Fruit fly (Drosophila melanogaster) whole organism, embryonic: ENCODE data around the gene NT1.

Source experiments
- Atf-2 ChIP-seq: fragments of 200-800 bp; sonication (Bioruptor generic); optimal IDR thresholded peaks from 2 replicates; lab custom pipeline; 2016; ENCODE audit warnings: missing biosample characterization, missing genetic modification characterization
- B-H2 ChIP-seq: fragments of 200-800 bp; sonication (Bioruptor generic); optimal IDR thresholded peaks from 2 replicates; lab custom pipeline; 2018; ENCODE audit warnings: missing biosample characterization, mild to moderate bottlenecking, missing genetic modification characterization
- CG12071 ChIP-seq: fragments of 200-800 bp; sonication (Bioruptor generic); optimal IDR thresholded peaks from 3 replicates; lab custom pipeline; 2018; ENCODE audit warnings: missing biosample characterization, mild to moderate bottlenecking, missing genetic modification characterization
- CG13624 ChIP-seq: fragments of 200-800 bp; sonication (Bioruptor generic); optimal IDR thresholded peaks from 2 replicates; lab custom pipeline; 2016; ENCODE audit warnings: missing biosample characterization, missing genetic modification characterization
- CG14014 ChIP-seq: fragments of 200-800 bp; sonication (Bioruptor generic); IDR thresholded peaks from 2 replicates; pipeline ENCODE4 v1.3.6; 2022; ENCODE audit warnings: missing biosample characterization, missing genetic modification characterization
- CG16779 ChIP-seq: fragments of 200-800 bp; sonication (Bioruptor generic); IDR thresholded peaks from 2 replicates; pipeline ENCODE4 v1.3.6; 2022; ENCODE audit warnings: missing biosample characterization, missing genetic modification characterization
- CG17328 ChIP-seq: fragments of 200-800 bp; sonication (Bioruptor generic); IDR thresholded peaks from 2 replicates; pipeline ENCODE4 v1.3.6; 2022; ENCODE audit warnings: missing biosample characterization, missing genetic modification characterization
- CG17359 ChIP-seq: fragments of 200-800 bp; sonication (Bioruptor generic); optimal IDR thresholded peaks from 3 replicates; lab custom pipeline; 2018; ENCODE audit warnings: missing biosample characterization, mild to moderate bottlenecking, missing genetic modification characterization, moderate library complexity
- CG17361 ChIP-seq: fragments of 200-800 bp; sonication (Bioruptor generic); IDR thresholded peaks from 3 replicates; pipeline ENCODE4 v1.3.6; 2022; ENCODE audit warnings: missing biosample characterization, missing genetic modification characterization
- CG1792 ChIP-seq: fragments of 200-800 bp; sonication (Bioruptor generic); optimal IDR thresholded peaks from 2 replicates; lab custom pipeline; 2016; ENCODE audit warnings: missing biosample characterization, missing genetic modification characterization
- CG18476 ChIP-seq: fragments of 200-800 bp; sonication (Bioruptor generic); optimal IDR thresholded peaks from 2 replicates; lab custom pipeline; 2016; ENCODE audit warnings: missing biosample characterization, mild to moderate bottlenecking, missing genetic modification characterization
- CG2116 ChIP-seq: fragments of 200-800 bp; sonication (Bioruptor generic); optimal IDR thresholded peaks from 3 replicates; lab custom pipeline; 2018; ENCODE audit warnings: missing biosample characterization, mild to moderate bottlenecking, missing genetic modification characterization
- CG30431 ChIP-seq: fragments of 200-800 bp; sonication (Bioruptor generic); optimal IDR thresholded peaks from 2 replicates; lab custom pipeline; 2017; ENCODE audit warnings: missing biosample characterization, missing genetic modification characterization
- CG32767 ChIP-seq: fragments of 200-800 bp; sonication (Bioruptor generic); IDR thresholded peaks from 2 replicates; pipeline ENCODE4 v1.3.6; 2022; ENCODE audit warnings: missing biosample characterization, missing genetic modification characterization
- CG3281 ChIP-seq: fragments of 200-800 bp; sonication (Bioruptor generic); optimal IDR thresholded peaks from 3 replicates; lab custom pipeline; 2017; ENCODE audit warnings: missing biosample characterization, mild to moderate bottlenecking, missing genetic modification characterization
- CG34224 ChIP-seq: fragments of 200-800 bp; sonication (Bioruptor generic); IDR thresholded peaks from 3 replicates; pipeline ENCODE4 v1.3.6; 2022; ENCODE audit warnings: missing biosample characterization, missing genetic modification characterization; ENCODE audit not compliant: partially characterized antibody
- CG4854 ChIP-seq: fragments of 200-800 bp; sonication (Bioruptor generic); optimal IDR thresholded peaks from 2 replicates; lab custom pipeline; 2016; ENCODE audit warnings: missing biosample characterization, missing genetic modification characterization, inconsistent platforms
- CG6683 ChIP-seq: fragments of 200-800 bp; sonication (Bioruptor generic); optimal IDR thresholded peaks from 2 replicates; lab custom pipeline; 2017; ENCODE audit warnings: missing biosample characterization, mild to moderate bottlenecking, missing genetic modification characterization, missing genetic modification reagents
- CG7963 ChIP-seq: fragments of 200-800 bp; sonication (Bioruptor generic); IDR thresholded peaks from 3 replicates; pipeline ENCODE4 v1.3.6; 2022; ENCODE audit warnings: missing biosample characterization, missing genetic modification characterization; ENCODE audit not compliant: partially characterized antibody
- CG8478 ChIP-seq: fragments of >200 bp; optimal IDR thresholded peaks from 2 replicates; lab custom pipeline; 2018
- CG9727 ChIP-seq: fragments of 200-800 bp; sonication (Bioruptor generic); optimal IDR thresholded peaks from 3 replicates; lab custom pipeline; 2017; ENCODE audit warnings: missing biosample characterization, mild to moderate bottlenecking, missing genetic modification characterization
- CG9797 ChIP-seq: fragments of 200-800 bp; sonication (Bioruptor generic); optimal IDR thresholded peaks from 3 replicates; lab custom pipeline; 2018; ENCODE audit warnings: missing biosample characterization, mild to moderate bottlenecking, missing genetic modification characterization
- D19A ChIP-seq: fragments of 200-800 bp; optimal IDR thresholded peaks from 3 replicates; lab custom pipeline; 2019; ENCODE audit warnings: missing biosample characterization, mild to moderate bottlenecking, missing genetic modification characterization, moderate library complexity
- Dip2 ChIP-seq: fragments of 200-800 bp; sonication (Bioruptor generic); IDR thresholded peaks from 2 replicates; pipeline ENCODE4 v1.3.6; 2022; ENCODE audit warnings: missing biosample characterization, missing genetic modification characterization
- E2f1 ChIP-seq: fragments of 200-800 bp; sonication (Bioruptor generic); IDR thresholded peaks from 2 replicates; pipeline ENCODE4 v1.3.6; 2022; ENCODE audit warnings: missing biosample characterization, missing genetic modification characterization
- Hsf ChIP-seq: fragments of 200-800 bp; sonication (Bioruptor generic); optimal IDR thresholded peaks from 3 replicates; lab custom pipeline; 2016; ENCODE audit warnings: missing biosample characterization, missing genetic modification characterization
- MTF-1 ChIP-seq: fragments of 200-800 bp; sonication (Bioruptor generic); optimal IDR thresholded peaks from 2 replicates; lab custom pipeline; 2018; ENCODE audit warnings: missing biosample characterization, mild to moderate bottlenecking, missing genetic modification characterization, borderline replicate concordance
- Myb ChIP-seq: fragments of 200-800 bp; sonication (Bioruptor generic); optimal IDR thresholded peaks from 2 replicates; lab custom pipeline; 2016; ENCODE audit warnings: missing biosample characterization, missing genetic modification characterization
- Nf-YC ChIP-seq: fragments of 200-800 bp; optimal IDR thresholded peaks from 3 replicates; lab custom pipeline; 2019; ENCODE audit warnings: missing biosample characterization, mild to moderate bottlenecking, missing genetic modification characterization, moderate library complexity
- NfI ChIP-seq: fragments of 200-800 bp; sonication (Bioruptor generic); optimal IDR thresholded peaks from 3 replicates; lab custom pipeline; 2018; ENCODE audit warnings: missing biosample characterization, mild to moderate bottlenecking, missing genetic modification characterization, moderate library complexity
- Oaz ChIP-seq: fragments of 200-800 bp; sonication (Bioruptor generic); IDR thresholded peaks from 2 replicates; pipeline ENCODE4 v1.3.6; 2022; ENCODE audit warnings: missing biosample characterization, missing genetic modification characterization
- Ptx1 ChIP-seq: fragments of 200-800 bp; sonication (Bioruptor generic); IDR thresholded peaks from 2 replicates; pipeline ENCODE4 v1.3.6; 2022; ENCODE audit warnings: missing biosample characterization, missing genetic modification characterization
- Sry-δ ChIP-seq: fragments of 200-800 bp; sonication (Bioruptor generic); optimal IDR thresholded peaks from 2 replicates; lab custom pipeline; 2016; ENCODE audit warnings: missing biosample characterization, missing genetic modification characterization
- ase ChIP-seq: fragments of 200-800 bp; sonication (Bioruptor generic); IDR thresholded peaks from 3 replicates; pipeline ENCODE4 v1.3.6; 2022; ENCODE audit warnings: missing biosample characterization, missing genetic modification characterization
- br ChIP-seq: fragments of >200 bp; optimal IDR thresholded peaks from 2 replicates; lab custom pipeline; 2017
- dm ChIP-seq: fragments of 200-800 bp; sonication (Bioruptor generic); optimal IDR thresholded peaks from 3 replicates; lab custom pipeline; 2016; ENCODE audit warnings: missing biosample characterization, missing genetic modification characterization
- gfzf ChIP-seq: fragments of 200-800 bp; sonication (Bioruptor generic); optimal IDR thresholded peaks from 2 replicates; lab custom pipeline; 2016; ENCODE audit warnings: missing biosample characterization, mild to moderate bottlenecking, missing genetic modification characterization, moderate library complexity
- gsb-n ChIP-seq: fragments of 200-800 bp; sonication (Bioruptor generic); optimal IDR thresholded peaks from 3 replicates; lab custom pipeline; 2018; ENCODE audit warnings: missing biosample characterization, mild to moderate bottlenecking, missing genetic modification characterization
- ham ChIP-seq: fragments of 200-800 bp; sonication (Bioruptor generic); IDR thresholded peaks from 2 replicates; pipeline ENCODE4 v1.3.6; 2022; ENCODE audit warnings: missing biosample characterization, missing genetic modification characterization
- hb ChIP-seq: fragments of 200-800 bp; sonication (Bioruptor generic); IDR thresholded peaks from 3 replicates; pipeline ENCODE4 v1.3.6; 2022; ENCODE audit warnings: missing biosample characterization, missing genetic modification characterization; ENCODE audit not compliant: partially characterized antibody
- lbe ChIP-seq: fragments of 200-800 bp; sonication (Bioruptor generic); optimal IDR thresholded peaks from 2 replicates; lab custom pipeline; 2016; ENCODE audit warnings: missing biosample characterization, mild to moderate bottlenecking, missing genetic modification characterization
- pros ChIP-seq: fragments of 200-800 bp; sonication (Bioruptor generic); optimal IDR thresholded peaks from 3 replicates; lab custom pipeline; 2019; ENCODE audit warnings: missing biosample characterization, mild to moderate bottlenecking, missing genetic modification characterization, moderate library complexity
- row ChIP-seq: fragments of 200-800 bp; sonication (Bioruptor generic); IDR thresholded peaks from 3 replicates; pipeline ENCODE4 v1.3.6; 2022; ENCODE audit warnings: missing biosample characterization, missing genetic modification characterization
- schlank ChIP-seq: fragments of 200-800 bp; sonication (Bioruptor generic); optimal IDR thresholded peaks from 2 replicates; lab custom pipeline; 2018; ENCODE audit warnings: missing biosample characterization, mild to moderate bottlenecking, missing genetic modification characterization
- sd ChIP-seq: fragments of 200-800 bp; sonication (Bioruptor generic); optimal IDR thresholded peaks from 3 replicates; lab custom pipeline; 2018; ENCODE audit warnings: missing biosample characterization, mild to moderate bottlenecking, missing genetic modification characterization, moderate library complexity
- sob ChIP-seq: fragments of 200-800 bp; sonication (Bioruptor generic); IDR thresholded peaks from 2 replicates; pipeline ENCODE4 v1.3.6; 2022; ENCODE audit warnings: missing biosample characterization, missing genetic modification characterization
- stc ChIP-seq: fragments of 200-800 bp; sonication (Bioruptor generic); IDR thresholded peaks from 2 replicates; pipeline ENCODE4 v1.3.6; 2022; ENCODE audit warnings: missing biosample characterization, missing genetic modification characterization
- stwl ChIP-seq: fragments of 200-800 bp; sonication (Bioruptor generic); optimal IDR thresholded peaks from 3 replicates; lab custom pipeline; 2018; ENCODE audit warnings: missing biosample characterization, mild to moderate bottlenecking, missing genetic modification characterization, moderate library complexity
- unc-4 ChIP-seq: fragments of 200-800 bp; sonication (Bioruptor generic); IDR thresholded peaks from 2 replicates; pipeline ENCODE4 v1.3.6; 2022; ENCODE audit warnings: missing biosample characterization, missing genetic modification characterization; ENCODE audit not compliant: partially characterized antibody
- wdn ChIP-seq: fragments of 200-800 bp; sonication (Bioruptor generic); IDR thresholded peaks from 2 replicates; pipeline ENCODE4 v1.3.6; 2022; ENCODE audit warnings: missing biosample characterization, missing genetic modification characterization

Gene NT1

DNA sequence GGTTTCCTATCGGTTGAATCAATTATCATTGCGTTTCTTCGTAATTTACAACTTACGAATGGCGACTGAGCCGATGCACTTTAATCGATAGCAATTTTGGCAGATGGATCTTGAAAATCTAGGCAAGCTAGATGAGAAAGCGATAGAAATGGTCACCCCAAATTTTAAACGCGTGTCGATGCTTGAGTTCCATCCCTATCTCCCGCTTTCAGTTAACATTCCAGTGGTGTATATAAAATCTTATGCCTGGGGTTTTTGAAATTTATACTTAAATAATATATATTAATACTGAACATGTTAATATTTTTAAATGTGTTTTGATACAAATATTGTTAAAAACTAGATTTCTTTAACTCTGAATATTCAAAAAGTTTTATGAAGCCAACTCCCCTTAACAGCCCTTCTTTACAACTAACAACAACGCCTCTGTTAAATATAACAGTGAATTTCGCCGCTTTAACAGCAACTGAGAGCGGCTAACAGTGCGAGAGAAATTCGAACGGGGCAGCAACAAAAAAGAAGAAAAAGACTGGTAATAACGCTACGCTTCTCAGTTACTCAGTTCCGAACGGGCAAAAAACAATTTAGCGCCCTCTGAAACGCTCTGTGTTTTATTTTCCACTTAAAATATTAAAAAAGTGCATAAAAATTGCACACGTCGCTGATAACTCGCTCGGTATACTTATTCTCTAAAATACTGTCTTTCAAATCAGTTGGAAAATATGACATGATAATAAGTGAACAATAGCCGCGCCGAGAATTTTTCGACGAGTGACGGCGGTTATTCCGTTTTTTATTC lies 33.5 kb upstream of the NT1 start, which contains the start of gene CG11357 (continued):
- TF ChIP-seq CG18476, result peak; percentile 89
- peak; percentile 96 for TF ChIP-seq CG6683 (GFP tag; lab: Kevin White, UChicago)
- peak; percentile 99 for TF ChIP-seq NfI (GFP tag; lab: Kevin White, UChicago)
- peak; percentile 98 for TF ChIP-seq wdn (GFP tag; lab: Robert Waterston, UW)
- TF ChIP-seq MTF-1 (GFP tag; lab: Kevin White, UChicago), result peak; percentile 96
- peak; percentile 88 for TF ChIP-seq CG13624 (GFP tag; lab: Kevin White, UChicago)
- peak; percentile 73 for TF ChIP-seq Sry-δ (GFP tag; lab: Kevin White, UChicago)
- peak; percentile 98 for TF ChIP-seq CG17361
- TF ChIP-seq dm (GFP tag; lab: Kevin White, UChicago), result peak; percentile 46
- peak; percentile 99 for TF ChIP-seq CG17359 (tag; lab: Kevin White, UChicago)
- no peak for TF ChIP-seq CG8478 (lab: Kevin White, UChicago)
- TF ChIP-seq sob, result peak; percentile 99
- TF ChIP-seq CG34224, result peak; percentile 55
- peak; percentile 98 for TF ChIP-seq B-H2
- TF ChIP-seq CG16779 (GFP tag; lab: Robert Waterston, UW), result peak; percentile 95
- peak; percentile 99 for TF ChIP-seq CG32767 (GFP tag; lab: Robert Waterston, UW)
- peak; percentile 99 for TF ChIP-seq CG14014 (GFP tag; lab: Robert Waterston, UW)
- TF ChIP-seq br, result no peak
- TF ChIP-seq CG2116, result peak; percentile 82
- TF ChIP-seq CG3281, result peak; percentile 98
- TF ChIP-seq CG7963 (GFP tag; lab: Robert Waterston, UW), result peak; percentile 65; the same call in 2 of the 3 replicates
- peak; percentile 88 for TF ChIP-seq CG30431
- TF ChIP-seq Hsf (GFP tag; lab: Kevin White, UChicago), result peak; percentile 88
- peak; percentile 67 for TF ChIP-seq Myb (GFP tag; lab: Kevin White, UChicago)
- peak; percentile 93 for TF ChIP-seq lbe (GFP tag; lab: Kevin White, UChicago)
- TF ChIP-seq sd (tag; lab: Kevin White, UChicago), result peak; percentile 97
- TF ChIP-seq CG9797 (GFP tag; lab: Kevin White, UChicago), result peak; percentile 62
- TF ChIP-seq ase (GFP tag; lab: Robert Waterston, UW), result peak; percentile 98
- TF ChIP-seq Ptx1, result peak; percentile 99
- TF ChIP-seq gfzf (GFP tag; lab: Kevin White, UChicago), result no peak
- TF ChIP-seq Dip2, result peak; percentile 71; the same call in 1 of the 2 replicates
- peak; percentile 99 for TF ChIP-seq row (GFP tag; lab: Robert Waterston, UW)
- peak; percentile 95 for TF ChIP-seq ham (GFP tag; lab: Robert Waterston, UW)
- TF ChIP-seq gsb-n (tag; lab: Kevin White, UChicago), result peak; percentile 99
- TF ChIP-seq Atf-2, result peak; percentile 62
- peak; percentile 99 for TF ChIP-seq stc (GFP tag; lab: Robert Waterston, UW)
- peak; percentile 97 for TF ChIP-seq D19A (tag; lab: Kevin White, UChicago)
- peak; percentile 70 for TF ChIP-seq hb (GFP tag; lab: Robert Waterston, UW)
- TF ChIP-seq pros (GFP tag; lab: Kevin White, UChicago), result peak; percentile 53
- TF ChIP-seq E2f1 (GFP tag; lab: Robert Waterston, UW), result peak; percentile 99
- TF ChIP-seq unc-4, result peak; percentile 77
- peak; percentile 83 for TF ChIP-seq CG4854 (GFP tag; lab: Kevin White, UChicago)
- peak; percentile 95 for TF ChIP-seq stwl (tag; lab: Kevin White, UChicago)
- peak; percentile 93 for TF ChIP-seq CG12071 (GFP tag; lab: Kevin White, UChicago)
- peak; percentile 64 for TF ChIP-seq CG1792 (GFP tag; lab: Kevin White, UChicago)
- peak; percentile 91 for TF ChIP-seq schlank (tag; lab: Kevin White, UChicago)
- TF ChIP-seq CG17328 (GFP tag; lab: Robert Waterston, UW), result peak; percentile 98
- TF ChIP-seq Nf-YC (tag; lab: Kevin White, UChicago), result peak; percentile 92
- peak; percentile 96 for TF ChIP-seq Oaz (GFP tag; lab: Robert Waterston, UW)
- peak; percentile 99 for TF ChIP-seq CG9727 (GFP tag; lab: Kevin White, UChicago)
